Worm (Caenorhabditis elegans) whole organism, late embryonic: ENCODE measurements around the gene Y50D7A.3.

Experiments
- ama-1 ChIP-seq: fragments of 150-350 bp; optimal IDR thresholded peaks from 2 replicates; lab custom pipeline; 2014
- ceh-45 ChIP-seq: fragments of 200-800 bp; sonication (Bioruptor generic); IDR thresholded peaks from 2 replicates; pipeline ENCODE4 v1.3.6; 2022; ENCODE audit warnings: missing genetic modification reagents, missing genetic modification characterization, missing compliant biosample characterization
- gmeb-2 ChIP-seq: sonication (generic microtip); optimal IDR thresholded peaks from 2 replicates; lab custom pipeline; 2016; ENCODE audit warnings: missing genetic modification characterization, inconsistent platforms, missing compliant biosample characterization
- nhr-11 ChIP-seq: fragments of 150-350 bp; optimal IDR thresholded peaks from 2 replicates; lab custom pipeline; 2014; ENCODE audit warnings: missing biosample characterization, missing genetic modification characterization
- pha-4 ChIP-seq: fragments of 150-350 bp; optimal IDR thresholded peaks from 2 replicates; lab custom pipeline; 2018; ENCODE audit warnings: missing biosample characterization, missing genetic modification reagents, missing genetic modification characterization
- sox-2 ChIP-seq: fragments of 200-800 bp; sonication (Bioruptor generic); IDR thresholded peaks from 2 replicates; pipeline ENCODE4 v1.3.6; 2022; ENCODE audit warnings: missing genetic modification reagents, missing genetic modification characterization, missing compliant biosample characterization

DNA sequence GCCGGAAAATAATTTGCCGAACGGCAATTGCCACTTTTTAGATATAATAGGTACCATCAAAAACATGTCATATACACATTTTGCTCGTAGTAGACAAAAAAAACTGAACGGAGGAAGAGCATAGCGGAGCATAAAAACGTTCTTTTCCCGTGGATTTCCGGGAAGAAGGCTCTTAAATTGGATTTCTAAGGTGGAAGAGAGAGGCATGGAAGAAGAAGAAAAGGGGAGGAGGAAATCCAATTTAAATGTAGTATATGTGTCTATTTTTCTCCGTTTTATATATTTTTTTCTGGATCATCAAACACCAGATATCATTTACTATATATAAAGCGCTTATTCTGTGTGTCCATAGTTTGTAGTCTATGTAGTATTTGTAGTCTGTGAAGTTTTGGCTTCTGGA is 42.9 kb upstream of the Y50D7A.3 start:
- no peak for TF ChIP-seq nhr-11 (tag; lab: Kevin White, UChicago)
- TF ChIP-seq sox-2 (GFP tag; lab: Robert Waterston, UW), result no peak
- no peak for TF ChIP-seq gmeb-2 (tag; lab: Kevin White, UChicago)
- TF ChIP-seq ama-1, result no peak
- TF ChIP-seq ceh-45 (GFP tag; lab: Robert Waterston, UW), result no peak
- TF ChIP-seq pha-4, result no peak
